Worm (Caenorhabditis elegans) whole organism, early embryonic: ENCODE results near the gene K04F1.8.

Source experiments
- F13C5.2 ChIP-seq: sonication (generic microtip); optimal IDR thresholded peaks from 2 replicates; lab custom pipeline; 2017; ENCODE audit warnings: mild to moderate bottlenecking, missing genetic modification characterization, inconsistent platforms, missing compliant biosample characterization
- aly-1 ChIP-seq: sonication (generic microtip); optimal IDR thresholded peaks from 2 replicates; lab custom pipeline; 2016; ENCODE audit warnings: missing genetic modification characterization, missing compliant biosample characterization
- ama-1 ChIP-seq: fragments of 150-350 bp; optimal IDR thresholded peaks from 2 replicates; lab custom pipeline; 2014
- ceh-36 ChIP-seq: sonication (generic microtip); optimal IDR thresholded peaks from 2 replicates; lab custom pipeline; 2016; ENCODE audit warnings: missing genetic modification characterization, inconsistent platforms, missing compliant biosample characterization
- ets-7 ChIP-seq: sonication (generic microtip); optimal IDR thresholded peaks from 2 replicates; lab custom pipeline; 2016; ENCODE audit warnings: missing genotype, missing genetic modification characterization, missing compliant biosample characterization
- flt-1 ChIP-seq: fragments of 200-800 bp; sonication (Bioruptor generic); IDR thresholded peaks from 2 replicates; pipeline ENCODE4 v1.3.6; 2022; ENCODE audit warnings: missing genetic modification characterization, missing compliant biosample characterization
- hmbx-1 ChIP-seq: sonication (generic microtip); optimal IDR thresholded peaks from 2 replicates; lab custom pipeline; 2016; ENCODE audit warnings: mild to moderate bottlenecking, missing genetic modification characterization, missing compliant biosample characterization
- scrt-1 ChIP-seq: fragments of 200-800 bp; sonication (Bioruptor generic); IDR thresholded peaks from 2 replicates; pipeline ENCODE4 v1.3.6; 2022; ENCODE audit warnings: missing genetic modification characterization, missing compliant biosample characterization
- sea-1 ChIP-seq: fragments of 200-800 bp; sonication (Bioruptor generic); conservative IDR thresholded peaks from 2 replicates; pipeline ENCODE4 v1.3.6; 2022; ENCODE audit warnings: missing genetic modification characterization, missing compliant biosample characterization
- tbx-11 ChIP-seq: fragments of 200-800 bp; sonication (Bioruptor generic); IDR thresholded peaks from 2 replicates; pipeline ENCODE4 v1.3.6; 2022; ENCODE audit warnings: missing genetic modification characterization, missing compliant biosample characterization
- tbx-37 ChIP-seq: fragments of 200-800 bp; sonication (Bioruptor generic); conservative IDR thresholded peaks from 2 replicates; pipeline ENCODE4 v1.3.6; 2022; ENCODE audit warnings: missing genetic modification reagents, missing genetic modification characterization, missing compliant biosample characterization
- tra-4 ChIP-seq: sonication (generic microtip); optimal IDR thresholded peaks from 2 replicates; lab custom pipeline; 2017; ENCODE audit warnings: missing genetic modification characterization, missing compliant biosample characterization

ce11 chrV:1618760-1619159, 48.2 kb upstream of the K04F1.8 start, which contains the start of gene nhr-179:
- TF ChIP-seq ama-1 (lab: Kevin White, UChicago) (no peak), ets-7 (tag; lab: Kevin White, UChicago) (no peak), flt-1 (GFP tag; lab: Robert Waterston, UW) (no peak), aly-1 (tag; lab: Kevin White, UChicago) (no peak), hmbx-1 (tag; lab: Kevin White, UChicago) (no peak), tra-4 (tag; lab: Kevin White, UChicago) (no peak), tbx-37 (no peak), tbx-11 (GFP tag; lab: Robert Waterston, UW) (no peak), F13C5.2 (tag; lab: Kevin White, UChicago) (no peak), scrt-1 (no peak), ceh-36 (tag; lab: Kevin White, UChicago) (no peak), sea-1 (GFP tag; lab: Robert Waterston, UW) (no peak)
